Worm (Caenorhabditis elegans) whole organism, L1 larva: Measurements from ENCODE around the gene F58E2.3.

ENCODE experiments used
- C16A3.4 ChIP-seq: fragments of 150-350 bp; optimal IDR thresholded peaks from 2 replicates; lab custom pipeline; 2014; ENCODE audit warnings: missing biosample characterization, missing genetic modification characterization
- F16B12.6 ChIP-seq: fragments of 150-350 bp; optimal IDR thresholded peaks from 2 replicates; lab custom pipeline; 2014; ENCODE audit warnings: missing biosample characterization, missing genetic modification characterization
- aha-1 ChIP-seq: fragments of 150-350 bp; optimal IDR thresholded peaks from 2 replicates; lab custom pipeline; 2014; ENCODE audit warnings: missing biosample characterization, missing genetic modification characterization
- alr-1 ChIP-seq: fragments of 200-800 bp; sonication (Bioruptor generic); optimal IDR thresholded peaks from 2 replicates; lab custom pipeline; 2018; ENCODE audit warnings: borderline replicate concordance, mild to moderate bottlenecking, missing genetic modification characterization, missing compliant biosample characterization
- aly-2 ChIP-seq: fragments of 150-350 bp; optimal IDR thresholded peaks from 2 replicates; lab custom pipeline; 2014; ENCODE audit warnings: missing biosample characterization, missing genetic modification characterization
- blmp-1 ChIP-seq: fragments of 150-350 bp; optimal IDR thresholded peaks from 2 replicates; lab custom pipeline; 2014; ENCODE audit warnings: missing biosample characterization, missing genetic modification characterization
- ceh-8 ChIP-seq: fragments of 200-800 bp; sonication (Bioruptor generic); optimal IDR thresholded peaks from 2 replicates; lab custom pipeline; 2018; ENCODE audit warnings: mild to moderate bottlenecking, missing genetic modification characterization, moderate library complexity, missing compliant biosample characterization
- ceh-88 ChIP-seq: fragments of 200-800 bp; sonication (Bioruptor generic); IDR thresholded peaks from 2 replicates; pipeline ENCODE4 v1.3.6; 2022; ENCODE audit warnings: missing genetic modification characterization, missing compliant biosample characterization
- ces-1 ChIP-seq: fragments of 150-350 bp; optimal IDR thresholded peaks from 2 replicates; lab custom pipeline; 2014; ENCODE audit warnings: missing biosample characterization, missing genetic modification reagents, missing genetic modification characterization
- dpl-1 ChIP-seq, 3 experiments: fragments of 150-350 bp in 2 of 3; sonication (generic microtip) in 1 of 3; optimal IDR thresholded peaks; 2 replicates each; lab custom pipeline; 2014 to 2017; ENCODE audit warnings: missing biosample characterization in 3 of 3, missing genetic modification characterization in 3 of 3, missing genetic modification reagents in 3 of 3
- dsc-1 ChIP-seq: sonication (generic microtip); optimal IDR thresholded peaks from 2 replicates; lab custom pipeline; 2016; ENCODE audit warnings: mild to moderate bottlenecking, missing genetic modification characterization, missing compliant biosample characterization
- efl-1 ChIP-seq, 4 experiments: fragments of 150-350 bp; optimal IDR thresholded peaks in 3 of 4; peaks in 1 of 4; 1 replicate in 1 of 4; 2 replicates in 3 of 4; lab custom pipeline; 2014; ENCODE audit warnings: missing biosample characterization in 2 of 4, missing genetic modification characterization in 2 of 4, missing genetic modification reagents in 2 of 4
- efl-3 ChIP-seq: fragments of 200-800 bp; sonication (Bioruptor generic); optimal IDR thresholded peaks from 2 replicates; lab custom pipeline; 2018; ENCODE audit warnings: mild to moderate bottlenecking, missing genetic modification characterization, missing compliant biosample characterization
- egl-27 ChIP-seq, 2 experiments: fragments of 150-350 bp in 1 of 2; sonication (generic microtip); optimal IDR thresholded peaks; 3 replicates each; lab custom pipeline; 2017 to 2018; ENCODE audit warnings: missing biosample characterization in 2 of 2, missing genetic modification characterization in 2 of 2, missing genetic modification reagents in 2 of 2
- ets-5 ChIP-seq: fragments of 200-800 bp; sonication (Bioruptor generic); IDR thresholded peaks from 2 replicates; pipeline ENCODE4 v1.3.6; 2022; ENCODE audit warnings: missing genetic modification characterization, missing compliant biosample characterization
- fkh-10 ChIP-seq: sonication (generic microtip); optimal IDR thresholded peaks from 2 replicates; lab custom pipeline; 2017; ENCODE audit warnings: missing biosample characterization, missing genetic modification reagents, missing genetic modification characterization
- fkh-8 ChIP-seq: sonication (generic microtip); optimal IDR thresholded peaks from 2 replicates; lab custom pipeline; 2016; ENCODE audit warnings: mild to moderate bottlenecking, missing genetic modification characterization, missing compliant biosample characterization
- hlh-4 ChIP-seq: sonication (generic microtip); optimal IDR thresholded peaks from 2 replicates; lab custom pipeline; 2016; ENCODE audit warnings: mild to moderate bottlenecking, missing genetic modification characterization, missing compliant biosample characterization
- hpl-2 ChIP-seq: fragments of 150-350 bp; optimal IDR thresholded peaks from 2 replicates; lab custom pipeline; 2014; ENCODE audit warnings: missing biosample characterization, missing genetic modification reagents, missing genetic modification characterization
- irx-1 ChIP-seq: sonication (generic microtip); optimal IDR thresholded peaks from 2 replicates; lab custom pipeline; 2016; ENCODE audit warnings: missing genetic modification characterization, missing compliant biosample characterization
- lsy-2 ChIP-seq, 2 experiments: fragments of 150-350 bp; optimal IDR thresholded peaks; 2 replicates each; lab custom pipeline; 2014; ENCODE audit warnings: missing biosample characterization in 2 of 2, missing genetic modification characterization in 2 of 2
- mdl-1 ChIP-seq, 2 experiments: fragments of 150-350 bp; optimal IDR thresholded peaks; 2 replicates each; lab custom pipeline; 2014 to 2017; ENCODE audit warnings: missing biosample characterization in 2 of 2, missing genetic modification characterization in 2 of 2, inconsistent platforms in 1 of 2
- nhr-20 ChIP-seq: sonication (generic microtip); optimal IDR thresholded peaks from 2 replicates; lab custom pipeline; 2016; ENCODE audit warnings: mild to moderate bottlenecking, missing genetic modification characterization, missing compliant biosample characterization
- nhr-237 ChIP-seq: fragments of 150-350 bp; optimal IDR thresholded peaks from 2 replicates; lab custom pipeline; 2014; ENCODE audit warnings: missing biosample characterization, missing genetic modification characterization
- nhr-28 ChIP-seq: fragments of 150-350 bp; optimal IDR thresholded peaks from 2 replicates; lab custom pipeline; 2014; ENCODE audit warnings: missing biosample characterization, missing genetic modification characterization
- pqm-1 ChIP-seq: sonication (generic microtip); optimal IDR thresholded peaks from 3 replicates; lab custom pipeline; 2017; ENCODE audit warnings: missing biosample characterization, missing genetic modification characterization
- rnt-1 ChIP-seq: sonication (generic microtip); optimal IDR thresholded peaks from 2 replicates; lab custom pipeline; 2016; ENCODE audit warnings: mild to moderate bottlenecking, missing genetic modification characterization, moderate library complexity, missing compliant biosample characterization
- snu-23 ChIP-seq: sonication (generic microtip); optimal IDR thresholded peaks from 2 replicates; lab custom pipeline; 2016; ENCODE audit warnings: missing genetic modification characterization, missing compliant biosample characterization
- swsn-7 ChIP-seq: sonication (generic microtip); optimal IDR thresholded peaks from 2 replicates; lab custom pipeline; 2016; ENCODE audit warnings: missing genetic modification characterization, missing compliant biosample characterization
- tbx-2 ChIP-seq: sonication (generic microtip); optimal IDR thresholded peaks from 2 replicates; lab custom pipeline; 2016; ENCODE audit warnings: missing genetic modification characterization, missing compliant biosample characterization
- unc-30 ChIP-seq: sonication (generic microtip); optimal IDR thresholded peaks from 2 replicates; lab custom pipeline; 2017; ENCODE audit warnings: missing biosample characterization, missing genetic modification characterization
- vab-15 ChIP-seq: sonication (generic microtip); optimal IDR thresholded peaks from 2 replicates; lab custom pipeline; 2017; ENCODE audit warnings: missing genotype, mild to moderate bottlenecking, missing genetic modification characterization, missing compliant biosample characterization
- zip-4 ChIP-seq: fragments of 200-800 bp; sonication (Bioruptor generic); optimal IDR thresholded peaks from 2 replicates; lab custom pipeline; 2018; ENCODE audit warnings: mild to moderate bottlenecking, missing genetic modification characterization, moderate library complexity, missing compliant biosample characterization

Gene F58E2.3

ce11 chrIV:3477124-3477523, 9.9 kb downstream of the F58E2.3 start, which contains the start of gene srz-69:
srz-69 (minus strand) TSS chrIV:3477224.
- TF ChIP-seq egl-27 (tag; optimal IDR thresholded peaks at IDR 0.05; lab: Kevin White, UChicago): no peak
- no peak for TF ChIP-seq lsy-2 (tag; optimal IDR thresholded peaks at IDR 0.05; lab: Kevin White, UChicago)
- TF ChIP-seq snu-23 (GFP tag; lab: Kevin White, UChicago): no peak
- TF ChIP-seq aha-1 (tag; lab: Kevin White, UChicago): no peak
- TF ChIP-seq ets-5 (GFP tag; lab: Robert Waterston, UW): no peak

ce11 chrIV:3478911-3479385, 11.7 kb downstream of the F58E2.3 start, which contains the start of the genes srz-70 and C09G12.5:
srz-70 (minus strand) TSS chrIV:3479011.
C09G12.5 (plus strand) TSS chrIV:3479335.
- TF ChIP-seq swsn-7 (tag; lab: Kevin White, UChicago) (no peak), alr-1 (tag; lab: Kevin White, UChicago) (no peak), dpl-1 (GFP tag; optimal IDR thresholded peaks at IDR 0.05; lab: Kevin White, UChicago) (no peak), ceh-88 (GFP tag; lab: Robert Waterston, UW) (no peak), vab-15 (tag; lab: Kevin White, UChicago) (no peak), unc-30 (tag; lab: Kevin White, UChicago) (no peak), efl-3 (GFP tag; lab: Kevin White, UChicago) (no peak), dsc-1 (no peak), C16A3.4 (tag; lab: Kevin White, UChicago) (no peak), nhr-20 (tag; lab: Kevin White, UChicago) (no peak), irx-1 (no peak), F16B12.6 (tag; lab: Kevin White, UChicago) (no peak)

- no peak for TF ChIP-seq efl-1 (optimal IDR thresholded peaks at IDR 0.05; lab: Kevin White, UChicago)
- no peak for TF ChIP-seq efl-1 (GFP tag; optimal IDR thresholded peaks at IDR 0.05 in 1 of 2; lab: Kevin White, UChicago)
- TF ChIP-seq blmp-1 (tag; lab: Kevin White, UChicago): no peak
- TF ChIP-seq aly-2 (tag; lab: Kevin White, UChicago): no peak
- no peak for TF ChIP-seq tbx-2
- TF ChIP-seq snu-23 (GFP tag; lab: Kevin White, UChicago): no peak
- TF ChIP-seq ceh-8 (GFP tag; lab: Kevin White, UChicago): no peak
- TF ChIP-seq rnt-1: no peak
- TF ChIP-seq zip-4 (GFP tag; lab: Kevin White, UChicago): no peak
- no peak for TF ChIP-seq ces-1 (GFP tag; lab: Kevin White, UChicago)
- TF ChIP-seq hpl-2 (GFP tag; lab: Kevin White, UChicago): no peak
- TF ChIP-seq mdl-1 (tag; optimal IDR thresholded peaks at IDR 0.05; lab: Kevin White, UChicago): no peak
- TF ChIP-seq nhr-28 (tag; lab: Kevin White, UChicago): no peak
- TF ChIP-seq pqm-1 (tag; lab: Kevin White, UChicago): no peak
- no peak for TF ChIP-seq nhr-237 (tag; lab: Kevin White, UChicago)
Measured at ce11 chrIV:3481760-3482159, 14.5 kb downstream of the F58E2.3 start, which contains the start of gene srz-37. srz-37 (minus strand) TSS chrIV:3481860.

ce11 chrIV:3482195-3482959, 15.1 kb downstream of the F58E2.3 start, which contains the start of gene srz-82:
srz-82 (plus strand) TSS chrIV:3482895.
- TF ChIP-seq fkh-10 (GFP tag; lab: Kevin White, UChicago) (no peak), efl-3 (GFP tag; lab: Kevin White, UChicago) (no peak), hlh-4 (tag; lab: Kevin White, UChicago) (peak; percentile 99), efl-1 (optimal IDR thresholded peaks at IDR 0.05; lab: Kevin White, UChicago) (no peak), efl-1 (GFP tag; optimal IDR thresholded peaks at IDR 0.05 in 1 of 2; lab: Kevin White, UChicago) (peak in 1 of 2 experiments; percentile 15), fkh-8 (tag; lab: Kevin White, UChicago) (peak; percentile 32)
